Worm (Caenorhabditis elegans) whole organism, late embryonic: ENCODE results near the gene srw-145.

Experiments
- T23F11.4 ChIP-seq: fragments of 200-800 bp; sonication (Bioruptor generic); optimal IDR thresholded peaks from 2 replicates; lab custom pipeline; 2018; ENCODE audit warnings: mild to moderate bottlenecking, missing genetic modification characterization, missing compliant biosample characterization
- ceh-14 ChIP-seq: sonication (generic microtip); optimal IDR thresholded peaks from 2 replicates; lab custom pipeline; 2016; ENCODE audit warnings: missing genotype, missing genetic modification characterization, missing compliant biosample characterization
- ceh-18 ChIP-seq: sonication (generic microtip); optimal IDR thresholded peaks from 2 replicates; lab custom pipeline; 2016; ENCODE audit warnings: missing genetic modification characterization, missing compliant biosample characterization
- ceh-22 ChIP-seq: sonication (generic microtip); optimal IDR thresholded peaks from 2 replicates; lab custom pipeline; 2017; ENCODE audit warnings: missing biosample characterization, missing genetic modification characterization
- gmeb-2 ChIP-seq: sonication (generic microtip); optimal IDR thresholded peaks from 2 replicates; lab custom pipeline; 2016; ENCODE audit warnings: missing genetic modification characterization, inconsistent platforms, missing compliant biosample characterization
- nfya-1 ChIP-seq: sonication (generic microtip); optimal IDR thresholded peaks from 2 replicates; lab custom pipeline; 2017; ENCODE audit warnings: missing genetic modification characterization, mild to moderate bottlenecking, missing compliant biosample characterization, antibody characterized with exemption, moderate library complexity
- nhr-232 ChIP-seq: sonication (generic microtip); optimal IDR thresholded peaks from 2 replicates; lab custom pipeline; 2016; ENCODE audit warnings: missing genetic modification characterization, missing compliant biosample characterization
- pag-3 ChIP-seq: sonication (generic microtip); optimal IDR thresholded peaks from 2 replicates; lab custom pipeline; 2016; ENCODE audit warnings: missing compliant biosample characterization, missing genetic modification characterization, borderline replicate concordance
- pha-4 ChIP-seq: fragments of 150-350 bp; optimal IDR thresholded peaks from 2 replicates; lab custom pipeline; 2018; ENCODE audit warnings: missing biosample characterization, missing genetic modification reagents, missing genetic modification characterization
- pqm-1 ChIP-seq: sonication (generic microtip); optimal IDR thresholded peaks from 2 replicates; lab custom pipeline; 2016; ENCODE audit warnings: missing genetic modification characterization, missing compliant biosample characterization
- rnt-1 ChIP-seq: sonication (generic microtip); optimal IDR thresholded peaks from 2 replicates; lab custom pipeline; 2016; ENCODE audit warnings: missing genetic modification characterization, missing compliant biosample characterization
- tbx-2 ChIP-seq: sonication (generic microtip); optimal IDR thresholded peaks from 2 replicates; lab custom pipeline; 2016; ENCODE audit warnings: missing genetic modification characterization, missing compliant biosample characterization
- tbx-7 ChIP-seq: sonication (generic microtip); optimal IDR thresholded peaks from 2 replicates; lab custom pipeline; 2016; ENCODE audit warnings: missing genotype, missing genetic modification characterization, missing compliant biosample characterization
- unc-86 ChIP-seq: sonication (generic microtip); optimal IDR thresholded peaks from 2 replicates; lab custom pipeline; 2016; ENCODE audit warnings: missing genetic modification characterization, missing compliant biosample characterization

ce11 chrV:13898356-13898755 is 38.6 kb upstream of the srw-145 start, which contains the start of gene cyp-35C1:
- TF ChIP-seq tbx-2 (tag; lab: Kevin White, UChicago): no peak
- no peak for TF ChIP-seq pag-3 (tag; lab: Kevin White, UChicago)
- TF ChIP-seq T23F11.4 (GFP tag; lab: Kevin White, UChicago): no peak
- TF ChIP-seq pqm-1 (tag; lab: Kevin White, UChicago): no peak
- no peak for TF ChIP-seq nhr-232
- no peak for TF ChIP-seq ceh-22 (tag; lab: Kevin White, UChicago)
- TF ChIP-seq nfya-1 (tag; lab: Kevin White, UChicago): no peak
- TF ChIP-seq ceh-14 (tag; lab: Kevin White, UChicago): no peak
- no peak for TF ChIP-seq pha-4 (tag; lab: Kevin White, UChicago)
- no peak for TF ChIP-seq ceh-18 (tag; lab: Kevin White, UChicago)
- TF ChIP-seq unc-86 (tag; lab: Kevin White, UChicago): no peak
- TF ChIP-seq tbx-7: no peak
- no peak for TF ChIP-seq rnt-1
- TF ChIP-seq gmeb-2 (tag; lab: Kevin White, UChicago): no peak
